Fruit fly (Drosophila melanogaster) whole organism: ENCODE results near the gene CG13258.

Source experiments
- CG8478 ChIP-seq: fragments of >200 bp; optimal IDR thresholded peaks from 2 replicates; lab custom pipeline; 2018; ENCODE audit warnings: inconsistent platforms
- Dll ChIP-seq: fragments of >200 bp; optimal IDR thresholded peaks from 2 replicates; lab custom pipeline; 2017
- EcR ChIP-seq, 2 experiments: fragments of >200 bp; optimal IDR thresholded peaks; 2 replicates each; lab custom pipeline; 2017; ENCODE audit warnings: missing biosample characterization in 2 of 2, missing genetic modification characterization in 2 of 2, missing genetic modification reagents in 2 of 2

DNA sequence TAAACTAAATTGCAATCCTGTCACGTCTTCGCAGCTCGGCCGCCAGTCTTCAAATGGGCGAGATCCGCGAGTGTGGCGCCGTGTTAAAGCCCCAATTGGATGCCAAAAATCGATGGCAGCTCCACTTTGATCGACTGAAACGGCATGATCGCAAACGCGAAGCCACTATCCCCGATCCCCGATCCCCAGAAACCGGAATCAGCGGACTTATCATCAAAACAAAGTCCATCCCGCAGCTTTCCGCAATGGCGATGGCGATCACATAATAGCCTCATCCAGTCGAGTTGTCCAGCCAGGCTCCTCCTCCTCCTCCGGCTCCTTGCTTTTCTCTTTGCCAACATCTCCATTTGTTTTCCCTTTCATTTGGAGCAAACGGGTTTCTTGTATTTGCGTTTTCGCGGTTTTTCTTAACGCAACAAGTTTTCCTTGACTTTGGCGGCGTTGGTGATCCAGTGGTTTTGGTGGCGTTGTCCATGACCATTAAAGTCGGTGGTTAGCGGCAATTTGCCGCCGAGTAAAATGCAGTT lies at the start of gene CG13258:
- TF ChIP-seq CG8478 (lab: Kevin White, UChicago): no peak
- TF ChIP-seq EcR (GFP tag; optimal IDR thresholded peaks at IDR 0.05; lab: Kevin White, UChicago): no peak
- no peak for TF ChIP-seq Dll (lab: Kevin White, UChicago)
